Worm (Caenorhabditis elegans) whole organism, L1 larva: ENCODE measurements around the gene H29C22.1.

ENCODE experiments used
- C04F5.9 ChIP-seq: sonication (generic microtip); optimal IDR thresholded peaks from 2 replicates; lab custom pipeline; 2016; ENCODE audit warnings: missing genetic modification characterization, missing compliant biosample characterization
- C16A3.4 ChIP-seq: fragments of 150-350 bp; optimal IDR thresholded peaks from 2 replicates; lab custom pipeline; 2014; ENCODE audit warnings: missing biosample characterization, missing genetic modification characterization
- F16B12.6 ChIP-seq: fragments of 150-350 bp; optimal IDR thresholded peaks from 2 replicates; lab custom pipeline; 2014; ENCODE audit warnings: missing biosample characterization, missing genetic modification characterization
- ceh-8 ChIP-seq: fragments of 200-800 bp; sonication (Bioruptor generic); optimal IDR thresholded peaks from 2 replicates; lab custom pipeline; 2018; ENCODE audit warnings: mild to moderate bottlenecking, missing genetic modification characterization, moderate library complexity, missing compliant biosample characterization
- ceh-82 ChIP-seq, 3 experiments: fragments of 150-350 bp in 1 of 3; sonication (generic microtip) in 2 of 3; optimal IDR thresholded peaks; 2 replicates each; lab custom pipeline; 2014 to 2017; ENCODE audit warnings: missing biosample characterization in 3 of 3, missing genetic modification characterization in 3 of 3
- ceh-88 ChIP-seq: fragments of 200-800 bp; sonication (Bioruptor generic); IDR thresholded peaks from 2 replicates; pipeline ENCODE4 v1.3.6; 2022; ENCODE audit warnings: missing genetic modification characterization, missing compliant biosample characterization
- dpl-1 ChIP-seq, 3 experiments: fragments of 150-350 bp in 2 of 3; sonication (generic microtip) in 1 of 3; optimal IDR thresholded peaks; 2 replicates each; lab custom pipeline; 2014 to 2017; ENCODE audit warnings: missing biosample characterization in 3 of 3, missing genetic modification characterization in 3 of 3, missing genetic modification reagents in 3 of 3
- dsc-1 ChIP-seq: sonication (generic microtip); optimal IDR thresholded peaks from 2 replicates; lab custom pipeline; 2016; ENCODE audit warnings: mild to moderate bottlenecking, missing genetic modification characterization, missing compliant biosample characterization
- efl-1 ChIP-seq, 4 experiments: fragments of 150-350 bp; optimal IDR thresholded peaks in 3 of 4; peaks in 1 of 4; 1 replicate in 1 of 4; 2 replicates in 3 of 4; lab custom pipeline; 2014; ENCODE audit warnings: missing biosample characterization in 2 of 4, missing genetic modification characterization in 2 of 4, missing genetic modification reagents in 2 of 4
- egl-13 ChIP-seq: sonication (generic microtip); optimal IDR thresholded peaks from 2 replicates; lab custom pipeline; 2016; ENCODE audit warnings: missing genotype, missing genetic modification reagents, missing genetic modification characterization, missing compliant biosample characterization
- elt-2 ChIP-seq: sonication (generic microtip); optimal IDR thresholded peaks from 2 replicates; lab custom pipeline; 2016; ENCODE audit warnings: missing genetic modification characterization, mild to moderate bottlenecking, inconsistent platforms, missing compliant biosample characterization, missing genetic modification reagents
- fkh-10 ChIP-seq: sonication (generic microtip); optimal IDR thresholded peaks from 2 replicates; lab custom pipeline; 2017; ENCODE audit warnings: missing biosample characterization, missing genetic modification reagents, missing genetic modification characterization
- grh-1 ChIP-seq: fragments of 200-800 bp; sonication (Bioruptor generic); IDR thresholded peaks from 2 replicates; pipeline ENCODE4 v1.3.6; 2022; ENCODE audit warnings: missing genetic modification reagents, missing genetic modification characterization, missing compliant biosample characterization
- hlh-17 ChIP-seq: fragments of 200-800 bp; sonication (Bioruptor generic); optimal IDR thresholded peaks from 2 replicates; lab custom pipeline; 2018; ENCODE audit warnings: missing genetic modification characterization, mild to moderate bottlenecking, missing compliant biosample characterization, moderate library complexity, borderline replicate concordance
- hlh-4 ChIP-seq: sonication (generic microtip); optimal IDR thresholded peaks from 2 replicates; lab custom pipeline; 2016; ENCODE audit warnings: mild to moderate bottlenecking, missing genetic modification characterization, missing compliant biosample characterization
- irx-1 ChIP-seq: sonication (generic microtip); optimal IDR thresholded peaks from 2 replicates; lab custom pipeline; 2016; ENCODE audit warnings: missing genetic modification characterization, missing compliant biosample characterization
- lin-14 ChIP-seq: fragments of 200-800 bp; sonication (Bioruptor generic); optimal IDR thresholded peaks from 2 replicates; lab custom pipeline; 2018; ENCODE audit warnings: mild to moderate bottlenecking, missing genetic modification characterization, moderate library complexity, missing compliant biosample characterization
- lin-35 ChIP-seq, 2 experiments: fragments of 150-350 bp; optimal IDR thresholded peaks; 2 replicates each; lab custom pipeline; 2014; ENCODE audit warnings: missing biosample characterization in 2 of 2, missing genetic modification characterization in 2 of 2, missing genetic modification reagents in 2 of 2
- mab-9 ChIP-seq: fragments of 200-800 bp; sonication (Bioruptor generic); IDR thresholded peaks from 2 replicates; pipeline ENCODE4 v1.3.6; 2022; ENCODE audit warnings: missing genetic modification reagents, missing genetic modification characterization, missing compliant biosample characterization
- mdl-1 ChIP-seq, 2 experiments: fragments of 150-350 bp; optimal IDR thresholded peaks; 2 replicates each; lab custom pipeline; 2014 to 2017; ENCODE audit warnings: missing biosample characterization in 2 of 2, missing genetic modification characterization in 2 of 2, inconsistent platforms in 1 of 2
- mep-1 ChIP-seq: fragments of 150-350 bp; optimal IDR thresholded peaks from 2 replicates; lab custom pipeline; 2014; ENCODE audit warnings: missing biosample characterization, missing genetic modification characterization
- nhr-11 ChIP-seq: fragments of 150-350 bp; optimal IDR thresholded peaks from 2 replicates; lab custom pipeline; 2014; ENCODE audit warnings: missing biosample characterization, missing genetic modification characterization
- nhr-76 ChIP-seq: sonication (generic microtip); optimal IDR thresholded peaks from 2 replicates; lab custom pipeline; 2017; ENCODE audit warnings: missing biosample characterization, missing genetic modification characterization
- nhr-77 ChIP-seq: fragments of 150-350 bp; optimal IDR thresholded peaks from 2 replicates; lab custom pipeline; 2014; ENCODE audit warnings: missing biosample characterization, missing genetic modification characterization
- nhr-85 ChIP-seq: sonication (generic microtip); peaks from one replicate; lab custom pipeline; 2016; ENCODE audit warnings: missing genetic modification characterization, inconsistent platforms, missing compliant biosample characterization
- nhr-90 ChIP-seq: sonication (generic microtip); optimal IDR thresholded peaks from 2 replicates; lab custom pipeline; 2016; ENCODE audit warnings: mild to moderate bottlenecking, missing genetic modification characterization, missing compliant biosample characterization; ENCODE audit not compliant: poor library complexity
- pag-3 ChIP-seq: sonication (generic microtip); optimal IDR thresholded peaks from 2 replicates; lab custom pipeline; 2017; ENCODE audit warnings: missing genetic modification characterization, mild to moderate bottlenecking, missing compliant biosample characterization, antibody characterized with exemption, borderline replicate concordance; ENCODE audit not compliant: insufficient read depth
- rnt-1 ChIP-seq: sonication (generic microtip); optimal IDR thresholded peaks from 2 replicates; lab custom pipeline; 2016; ENCODE audit warnings: mild to moderate bottlenecking, missing genetic modification characterization, moderate library complexity, missing compliant biosample characterization
- swsn-7 ChIP-seq: sonication (generic microtip); optimal IDR thresholded peaks from 2 replicates; lab custom pipeline; 2016; ENCODE audit warnings: missing genetic modification characterization, missing compliant biosample characterization
- unc-130 ChIP-seq: fragments of 150-350 bp; optimal IDR thresholded peaks from 2 replicates; lab custom pipeline; 2017; ENCODE audit warnings: missing biosample characterization, missing genetic modification characterization, inconsistent platforms
- unc-30 ChIP-seq: sonication (generic microtip); optimal IDR thresholded peaks from 2 replicates; lab custom pipeline; 2017; ENCODE audit warnings: missing biosample characterization, missing genetic modification characterization
- unc-62 ChIP-seq: fragments of 150-350 bp; optimal IDR thresholded peaks from 2 replicates; lab custom pipeline; 2014; ENCODE audit warnings: missing biosample characterization, missing genetic modification reagents, missing genetic modification characterization
- unc-86 ChIP-seq: sonication (generic microtip); optimal IDR thresholded peaks from 2 replicates; lab custom pipeline; 2016; ENCODE audit warnings: missing genetic modification characterization, missing compliant biosample characterization
- vab-15 ChIP-seq: sonication (generic microtip); optimal IDR thresholded peaks from 2 replicates; lab custom pipeline; 2017; ENCODE audit warnings: missing genotype, mild to moderate bottlenecking, missing genetic modification characterization, missing compliant biosample characterization
- ztf-11 ChIP-seq, 2 experiments: sonication (generic microtip); optimal IDR thresholded peaks; 2 replicates each; lab custom pipeline; 2016 to 2017; ENCODE audit warnings: missing genetic modification characterization in 2 of 2, missing biosample characterization in 1 of 2, missing compliant biosample characterization in 1 of 2

The H29C22.1 gene

DNA sequence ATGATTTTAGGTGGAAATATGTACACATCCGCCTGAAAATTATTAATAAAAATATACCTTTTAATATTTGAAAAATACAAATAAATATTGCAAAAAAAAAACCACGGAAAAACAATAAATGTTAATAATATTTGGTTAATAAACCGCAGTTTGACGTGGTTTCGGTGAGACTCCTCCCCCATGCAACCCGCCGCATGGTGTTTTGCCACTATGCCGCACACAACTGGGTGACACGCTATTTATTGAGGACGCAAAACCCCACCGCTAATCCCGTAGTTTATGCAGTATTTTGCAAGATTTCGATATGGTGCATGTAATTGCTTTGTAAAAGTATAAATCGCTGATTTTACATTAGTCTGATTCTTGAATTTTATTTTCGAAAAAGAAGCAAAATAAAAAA is 14.5 kb downstream of the H29C22.1 start, which contains the start of gene gly-13 (continued):
- TF ChIP-seq mdl-1 (tag; optimal IDR thresholded peaks at IDR 0.05; lab: Kevin White, UChicago) (peak in 1 of 2 experiments; percentile 49), C16A3.4 (tag; lab: Kevin White, UChicago) (peak; percentile 34), lin-14 (GFP tag; lab: Kevin White, UChicago) (peak; percentile 31), dsc-1 (tag; lab: Kevin White, UChicago) (peak; percentile 34), rnt-1 (tag; lab: Kevin White, UChicago) (peak; percentile 60), nhr-85 (tag; lab: Kevin White, UChicago) (peak; percentile 48), nhr-90 (tag; lab: Kevin White, UChicago) (peak; percentile 49), ceh-82 (tag; optimal IDR thresholded peaks at IDR 0.05; lab: Kevin White, UChicago) (no peak), ztf-11 (tag; optimal IDR thresholded peaks at IDR 0.05; lab: Kevin White, UChicago) (no peak), mep-1 (tag; lab: Kevin White, UChicago) (no peak)

DNA sequence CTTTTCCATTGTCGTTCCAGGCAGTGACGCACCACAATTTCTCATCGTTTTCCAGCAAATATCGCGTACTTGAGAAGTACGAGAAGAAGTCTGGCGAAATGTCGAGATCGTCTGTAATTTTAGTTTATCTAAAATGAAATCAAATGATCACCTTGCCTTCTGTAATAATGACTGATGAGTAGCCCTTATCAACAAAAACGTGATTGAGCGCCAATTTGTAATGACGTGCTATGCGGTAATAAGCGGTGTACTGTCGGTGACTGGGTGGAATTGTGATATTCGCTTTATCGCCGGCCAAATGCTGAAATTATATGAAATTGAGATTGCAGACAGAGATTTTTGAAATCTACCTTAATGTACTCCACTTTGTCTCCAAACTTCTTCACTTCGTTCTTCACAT is 15.7 kb downstream of the H29C22.1 start:
- TF ChIP-seq egl-13 (tag; lab: Kevin White, UChicago) (no peak), elt-2 (tag; lab: Kevin White, UChicago) (peak; percentile 56), lin-35 (GFP tag; optimal IDR thresholded peaks at IDR 0.05; lab: Kevin White, UChicago) (peak in 1 of 2 experiments; percentile 16), F16B12.6 (tag; lab: Kevin White, UChicago) (no peak)

DNA sequence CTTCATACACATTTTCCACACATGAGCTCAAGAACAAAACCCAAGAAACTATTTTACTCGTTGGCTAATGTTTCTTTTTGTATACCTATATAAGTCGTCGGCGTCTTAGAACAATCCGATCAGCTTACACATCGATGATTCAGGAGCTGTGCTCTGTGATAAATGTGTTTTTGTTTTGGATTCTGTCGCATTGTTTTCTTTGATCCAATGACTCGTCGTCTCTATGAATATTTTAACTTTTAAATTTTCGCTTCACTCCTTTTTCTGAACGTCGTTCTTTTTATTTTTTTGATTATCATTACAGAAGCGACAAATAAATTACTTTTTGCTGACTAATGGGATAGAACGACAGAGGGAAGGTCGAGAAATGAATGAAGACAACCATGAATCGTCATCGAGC is 19.8 kb downstream of the H29C22.1 start, which contains the start of gene B0416.3:
B0416.3 (plus strand) TSS at position 301 of the 400 bp plus-strand sequence.
- TF ChIP-seq vab-15 (tag; lab: Kevin White, UChicago): no peak
- TF ChIP-seq nhr-77 (tag; lab: Kevin White, UChicago): no peak
- no peak for TF ChIP-seq ceh-8 (GFP tag; lab: Kevin White, UChicago)
- TF ChIP-seq mdl-1 (tag; optimal IDR thresholded peaks at IDR 0.05; lab: Kevin White, UChicago): no peak
- TF ChIP-seq irx-1 (tag; lab: Kevin White, UChicago): no peak
- TF ChIP-seq lin-35 (GFP tag; optimal IDR thresholded peaks at IDR 0.05; lab: Kevin White, UChicago): no peak
- no peak for TF ChIP-seq efl-1 (optimal IDR thresholded peaks at IDR 0.05; lab: Kevin White, UChicago)
- no peak for TF ChIP-seq efl-1 (GFP tag; optimal IDR thresholded peaks at IDR 0.05 in 1 of 2; lab: Kevin White, UChicago)
- no peak for TF ChIP-seq mab-9 (GFP tag; lab: Robert Waterston, UW)
- no peak for TF ChIP-seq dpl-1 (GFP tag; optimal IDR thresholded peaks at IDR 0.05; lab: Kevin White, UChicago)

DNA sequence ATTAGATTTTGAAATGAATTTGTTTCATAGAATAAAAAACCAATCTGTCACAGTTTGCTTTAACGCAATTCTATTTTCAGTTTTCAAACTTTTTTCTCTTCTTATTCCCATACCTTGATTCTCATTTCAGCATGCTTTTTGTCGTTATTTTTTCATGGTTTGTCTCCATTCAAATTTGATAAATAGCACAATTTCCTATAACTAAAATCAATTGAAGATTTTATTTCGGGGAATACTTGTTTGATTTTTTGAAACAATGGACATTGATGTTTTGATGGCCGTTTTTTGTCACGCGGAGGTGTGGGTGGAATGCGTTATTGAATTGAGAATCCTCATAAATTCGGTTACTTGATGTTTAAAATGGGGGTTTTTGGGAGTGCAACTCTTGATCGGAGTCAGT is 28.1 kb downstream of the H29C22.1 start, which contains the start of gene B0416.11:
B0416.11 (minus strand) TSS at position 101 of the 400 bp plus-strand sequence.
- TF ChIP-seq swsn-7 (tag; lab: Kevin White, UChicago) (no peak), F16B12.6 (tag; lab: Kevin White, UChicago) (no peak), fkh-10 (GFP tag; lab: Kevin White, UChicago) (no peak), pag-3 (tag; lab: Kevin White, UChicago) (no peak), ceh-88 (GFP tag; lab: Robert Waterston, UW) (no peak), hlh-4 (tag; lab: Kevin White, UChicago) (no peak)

DNA sequence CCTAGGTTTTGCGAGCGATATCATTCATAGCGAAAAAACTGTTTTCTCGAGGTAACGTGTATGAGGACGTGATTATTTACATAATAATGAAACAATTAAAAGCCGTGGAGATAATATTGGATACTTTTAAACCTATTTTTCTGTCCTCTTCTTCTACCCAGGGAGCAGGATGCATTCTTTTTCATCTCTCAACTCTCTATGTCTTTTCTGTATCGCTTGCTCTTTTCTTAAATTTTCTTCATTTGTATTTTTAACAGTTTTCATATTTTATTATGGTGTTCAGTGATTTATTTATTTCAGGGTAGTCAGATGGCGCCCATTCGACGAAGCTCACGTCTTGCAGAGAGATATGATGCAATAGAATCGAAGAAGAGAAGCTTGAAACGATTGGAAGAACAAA is 32.5 kb downstream of the H29C22.1 start, which contains the start of gene B0416.4:
B0416.4 (plus strand) TSS at position 301 of the 400 bp plus-strand sequence.
- TF ChIP-seq elt-2 (tag; lab: Kevin White, UChicago) (no peak), nhr-11 (no peak), egl-13 (tag; lab: Kevin White, UChicago) (no peak), hlh-17 (no peak), C04F5.9 (tag; lab: Kevin White, UChicago) (no peak), unc-86 (tag; lab: Kevin White, UChicago) (no peak), hlh-4 (tag; lab: Kevin White, UChicago) (no peak), unc-30 (no peak), grh-1 (GFP tag; lab: Robert Waterston, UW) (no peak), rnt-1 (tag; lab: Kevin White, UChicago) (no peak), nhr-76 (tag; lab: Kevin White, UChicago) (no peak), unc-130 (tag; lab: Kevin White, UChicago) (no peak), unc-62 (no peak), ceh-88 (GFP tag; lab: Robert Waterston, UW) (no peak), mdl-1 (tag; optimal IDR thresholded peaks at IDR 0.05; lab: Kevin White, UChicago) (no peak)
